Worm (Caenorhabditis elegans) whole organism, late embryonic: ENCODE results near the gene srbc-23.

Experiments used
- C08G9.2 ChIP-seq: sonication (generic microtip); optimal IDR thresholded peaks from 2 replicates; lab custom pipeline; 2016; ENCODE audit warnings: mild to moderate bottlenecking, missing genetic modification characterization, moderate library complexity, missing compliant biosample characterization
- F13H6.1 ChIP-seq: sonication (generic microtip); optimal IDR thresholded peaks from 2 replicates; lab custom pipeline; 2016; ENCODE audit warnings: missing genetic modification characterization, missing compliant biosample characterization
- K02D7.2 ChIP-seq: sonication (generic microtip); optimal IDR thresholded peaks from 2 replicates; lab custom pipeline; 2017; ENCODE audit warnings: mild to moderate bottlenecking, missing genetic modification characterization, missing compliant biosample characterization
- T23F11.4 ChIP-seq: fragments of 200-800 bp; sonication (Bioruptor generic); optimal IDR thresholded peaks from 2 replicates; lab custom pipeline; 2018; ENCODE audit warnings: mild to moderate bottlenecking, missing genetic modification characterization, missing compliant biosample characterization
- ama-1 ChIP-seq: fragments of 150-350 bp; optimal IDR thresholded peaks from 2 replicates; lab custom pipeline; 2014
- ceh-14 ChIP-seq: sonication (generic microtip); optimal IDR thresholded peaks from 2 replicates; lab custom pipeline; 2016; ENCODE audit warnings: missing genotype, missing genetic modification characterization, missing compliant biosample characterization
- ceh-19 ChIP-seq: fragments of 200-800 bp; sonication (Bioruptor generic); optimal IDR thresholded peaks from 2 replicates; lab custom pipeline; 2018; ENCODE audit warnings: mild to moderate bottlenecking, missing genetic modification characterization, missing compliant biosample characterization
- ceh-2 ChIP-seq: sonication (generic microtip); optimal IDR thresholded peaks from 2 replicates; lab custom pipeline; 2016; ENCODE audit warnings: missing genotype, missing genetic modification characterization, missing compliant biosample characterization
- ceh-24 ChIP-seq: sonication (generic microtip); optimal IDR thresholded peaks from 2 replicates; lab custom pipeline; 2016; ENCODE audit warnings: mild to moderate bottlenecking, missing genetic modification characterization, missing compliant biosample characterization
- ceh-31 ChIP-seq: sonication (generic microtip); optimal IDR thresholded peaks from 2 replicates; lab custom pipeline; 2016; ENCODE audit warnings: missing genetic modification characterization, missing compliant biosample characterization
- ceh-34 ChIP-seq: sonication (generic microtip); optimal IDR thresholded peaks from 2 replicates; lab custom pipeline; 2016; ENCODE audit warnings: mild to moderate bottlenecking, missing genetic modification characterization, missing compliant biosample characterization
- ceh-45 ChIP-seq: fragments of 200-800 bp; sonication (Bioruptor generic); IDR thresholded peaks from 2 replicates; pipeline ENCODE4 v1.3.6; 2022; ENCODE audit warnings: missing genetic modification reagents, missing genetic modification characterization, missing compliant biosample characterization
- ceh-48 ChIP-seq: sonication (generic microtip); optimal IDR thresholded peaks from 2 replicates; lab custom pipeline; 2016; ENCODE audit warnings: missing genetic modification characterization, inconsistent platforms, missing compliant biosample characterization
- ceh-6 ChIP-seq: fragments of 200-800 bp; sonication (Bioruptor generic); optimal IDR thresholded peaks from 2 replicates; lab custom pipeline; 2018; ENCODE audit warnings: mild to moderate bottlenecking, missing genetic modification characterization, missing compliant biosample characterization
- che-1 ChIP-seq: sonication (generic microtip); optimal IDR thresholded peaks from 2 replicates; lab custom pipeline; 2016; ENCODE audit warnings: mild to moderate bottlenecking, missing genetic modification characterization, missing compliant biosample characterization
- dve-1 ChIP-seq: sonication (generic microtip); optimal IDR thresholded peaks from 2 replicates; lab custom pipeline; 2017; ENCODE audit warnings: antibody characterized with exemption, mild to moderate bottlenecking, missing genetic modification characterization, missing compliant biosample characterization
- eyg-1 ChIP-seq: sonication (generic microtip); optimal IDR thresholded peaks from 2 replicates; lab custom pipeline; 2016; ENCODE audit warnings: missing genotype, missing genetic modification characterization, missing compliant biosample characterization
- fkh-10 ChIP-seq: fragments of 150-350 bp; optimal IDR thresholded peaks from 2 replicates; lab custom pipeline; 2014; ENCODE audit warnings: missing biosample characterization, missing genetic modification reagents, missing genetic modification characterization
- hlh-30 ChIP-seq: sonication (generic microtip); optimal IDR thresholded peaks from 2 replicates; lab custom pipeline; 2017; ENCODE audit warnings: antibody characterized with exemption, missing genetic modification characterization, missing compliant biosample characterization; ENCODE audit not compliant: insufficient read depth
- lin-11 ChIP-seq: fragments of 200-800 bp; sonication (Bioruptor generic); optimal IDR thresholded peaks from 2 replicates; lab custom pipeline; 2018; ENCODE audit warnings: mild to moderate bottlenecking, missing genetic modification characterization, missing compliant biosample characterization
- madf-2 ChIP-seq: sonication (generic microtip); optimal IDR thresholded peaks from 2 replicates; lab custom pipeline; 2017; ENCODE audit warnings: missing genetic modification characterization, missing compliant biosample characterization
- mec-3 ChIP-seq: sonication (generic microtip); optimal IDR thresholded peaks from 2 replicates; lab custom pipeline; 2016; ENCODE audit warnings: borderline replicate concordance, missing genetic modification characterization, missing compliant biosample characterization
- nhr-232 ChIP-seq: sonication (generic microtip); optimal IDR thresholded peaks from 2 replicates; lab custom pipeline; 2016; ENCODE audit warnings: missing genetic modification characterization, missing compliant biosample characterization
- npax-4 ChIP-seq: sonication (generic microtip); optimal IDR thresholded peaks from 2 replicates; lab custom pipeline; 2016; ENCODE audit warnings: missing genetic modification characterization, missing compliant biosample characterization
- pat-9 ChIP-seq: fragments of 200-800 bp; sonication (Bioruptor generic); optimal IDR thresholded peaks from 2 replicates; lab custom pipeline; 2018; ENCODE audit warnings: mild to moderate bottlenecking, missing genetic modification characterization, moderate library complexity, missing compliant biosample characterization
- pax-1 ChIP-seq: fragments of 150-350 bp; optimal IDR thresholded peaks from 2 replicates; lab custom pipeline; 2014; ENCODE audit warnings: missing biosample characterization, missing genetic modification characterization
- pha-4 ChIP-seq: fragments of 150-350 bp; optimal IDR thresholded peaks from 2 replicates; lab custom pipeline; 2018; ENCODE audit warnings: missing biosample characterization, missing genetic modification reagents, missing genetic modification characterization
- pros-1 ChIP-seq: fragments of 150-350 bp; optimal IDR thresholded peaks from 2 replicates; lab custom pipeline; 2014; ENCODE audit warnings: missing biosample characterization, missing genetic modification reagents, missing genetic modification characterization
- tbx-2 ChIP-seq: sonication (generic microtip); optimal IDR thresholded peaks from 2 replicates; lab custom pipeline; 2016; ENCODE audit warnings: missing genetic modification characterization, missing compliant biosample characterization
- ttx-3 ChIP-seq: sonication (generic microtip); optimal IDR thresholded peaks from 2 replicates; lab custom pipeline; 2016; ENCODE audit warnings: missing genetic modification reagents, missing genetic modification characterization, missing compliant biosample characterization
- unc-3 ChIP-seq, 2 experiments: fragments of 200-800 bp in 1 of 2; sonication (Bioruptor generic) in 1 of 2; sonication (generic microtip) in 1 of 2; conservative IDR thresholded peaks in 1 of 2; optimal IDR thresholded peaks in 1 of 2; 2 replicates each; pipeline versions ENCODE4 v1.3.6 to Lab custom; 2016 to 2022; ENCODE audit warnings: missing compliant biosample characterization in 2 of 2, missing genetic modification characterization in 2 of 2, missing genetic modification reagents in 1 of 2
- unc-55 ChIP-seq: sonication (generic microtip); optimal IDR thresholded peaks from 2 replicates; lab custom pipeline; 2017; ENCODE audit warnings: missing biosample characterization, missing genetic modification reagents, missing genetic modification characterization
- zip-5 ChIP-seq: sonication (generic microtip); optimal IDR thresholded peaks from 2 replicates; lab custom pipeline; 2016; ENCODE audit warnings: missing genetic modification characterization, missing compliant biosample characterization

srbc-23 gene

ce11 chrV:2192117-2192516 lies 38.7 kb downstream of the srbc-23 start, which contains the start of gene nhr-13:
Gene nhr-13, plus strand, starts transcription at chrV:2192485.
- TF ChIP-seq che-1 (tag; lab: Kevin White, UChicago) (no peak), ceh-2 (tag; lab: Kevin White, UChicago) (no peak), npax-4 (tag; lab: Kevin White, UChicago) (no peak), ceh-45 (GFP tag; lab: Robert Waterston, UW) (no peak), T23F11.4 (GFP tag; lab: Kevin White, UChicago) (no peak), K02D7.2 (tag; lab: Kevin White, UChicago) (no peak), dve-1 (tag; lab: Kevin White, UChicago) (no peak), C08G9.2 (tag; lab: Kevin White, UChicago) (no peak), ceh-31 (tag; lab: Kevin White, UChicago) (no peak), pha-4 (tag; lab: Kevin White, UChicago) (no peak), madf-2 (tag; lab: Kevin White, UChicago) (no peak), nhr-232 (tag; lab: Kevin White, UChicago) (no peak), ceh-6 (GFP tag; lab: Kevin White, UChicago) (no peak), F13H6.1 (no peak), lin-11 (tag; lab: Kevin White, UChicago) (no peak), pax-1 (tag; lab: Kevin White, UChicago) (no peak), unc-55 (no peak), ceh-24 (tag; lab: Kevin White, UChicago) (no peak)
- TF ChIP-seq, all 69 proteins: peak for 0

- TF ChIP-seq mec-3 (no peak), madf-2 (tag; lab: Kevin White, UChicago) (no peak), npax-4 (tag; lab: Kevin White, UChicago) (no peak), eyg-1 (tag; lab: Kevin White, UChicago) (no peak)
- TF ChIP-seq, all 69 proteins: peak for 0
Measured at ce11 chrV:2199594-2199993, 46.2 kb downstream of the srbc-23 start.

DNA sequence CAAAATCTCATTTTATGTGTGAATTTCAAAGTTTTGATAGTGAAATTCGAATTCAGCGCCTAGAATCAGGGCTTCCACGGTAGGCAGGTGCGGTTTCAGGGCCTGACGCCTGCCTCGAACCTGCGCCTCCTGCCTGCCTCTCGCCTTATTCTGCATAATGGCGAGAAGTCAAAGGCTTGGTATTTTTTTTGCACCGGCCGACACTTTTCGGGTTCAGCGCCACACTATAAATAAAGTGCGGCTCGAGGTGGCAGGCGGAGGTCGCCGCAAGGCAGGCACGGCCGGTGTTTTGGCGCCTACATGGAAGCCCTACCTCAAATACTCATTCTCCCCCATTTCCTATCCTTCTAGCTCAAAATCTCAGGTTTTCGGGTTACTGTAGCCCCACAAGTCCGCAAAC lies 47.0 kb downstream of the srbc-23 start:
- TF ChIP-seq eyg-1 (tag; lab: Kevin White, UChicago) (no peak), ceh-48 (tag; lab: Kevin White, UChicago) (no peak), ama-1 (no peak), pax-1 (tag; lab: Kevin White, UChicago) (no peak), ttx-3 (tag; lab: Kevin White, UChicago) (no peak), ceh-19 (GFP tag; lab: Kevin White, UChicago) (no peak), ceh-34 (tag; lab: Kevin White, UChicago) (no peak), tbx-2 (tag; lab: Kevin White, UChicago) (no peak), pros-1 (no peak), ceh-6 (GFP tag; lab: Kevin White, UChicago) (no peak), ceh-2 (tag; lab: Kevin White, UChicago) (no peak), nhr-232 (tag; lab: Kevin White, UChicago) (no peak), pat-9 (no peak), hlh-30 (no peak), ceh-31 (tag; lab: Kevin White, UChicago) (no peak), lin-11 (tag; lab: Kevin White, UChicago) (no peak)

- TF ChIP-seq zip-5: no peak
- no peak for TF ChIP-seq fkh-10
- no peak for TF ChIP-seq hlh-30
- TF ChIP-seq, all 69 proteins: peak for 0
Measured at ce11 chrV:2201240-2201639, 47.9 kb downstream of the srbc-23 start, which contains the start of gene cyp-32B1. Gene cyp-32B1, minus strand, starts transcription at chrV:2201415.

ce11 chrV:2204080-2204479 lies 50.7 kb downstream of the srbc-23 start, which contains the start of gene cyp-33C12:
Gene cyp-33C12, minus strand, starts transcription at chrV:2204400.
- TF ChIP-seq unc-3 (GFP tag; conservative IDR thresholded peaks at IDR 0.05; lab: Robert Waterston, UW): no peak
- no peak for TF ChIP-seq unc-3 (tag; optimal IDR thresholded peaks at IDR 0.05; lab: Kevin White, UChicago)
- TF ChIP-seq eyg-1 (tag; lab: Kevin White, UChicago): no peak
- no peak for TF ChIP-seq ttx-3 (tag; lab: Kevin White, UChicago)
- TF ChIP-seq che-1 (tag; lab: Kevin White, UChicago): no peak
- TF ChIP-seq ceh-14 (tag; lab: Kevin White, UChicago): no peak
